Worm (Caenorhabditis elegans) whole organism, L3 larva: ENCODE measurements around the gene frpr-6.

Experiments used
- aly-2 ChIP-seq: fragments of 150-350 bp; optimal IDR thresholded peaks from 2 replicates; lab custom pipeline; 2014; ENCODE audit warnings: missing biosample characterization, missing genetic modification characterization
- ama-1 ChIP-seq: fragments of 150-350 bp; optimal IDR thresholded peaks from 2 replicates; lab custom pipeline; 2018
- ceh-28 ChIP-seq: fragments of 150-350 bp; optimal IDR thresholded peaks from 2 replicates; lab custom pipeline; 2014; ENCODE audit warnings: missing biosample characterization, missing genetic modification reagents, missing genetic modification characterization
- ceh-9 ChIP-seq: sonication (generic microtip); optimal IDR thresholded peaks from 2 replicates; lab custom pipeline; 2018; ENCODE audit warnings: missing biosample characterization, missing genetic modification characterization
- elt-1 ChIP-seq: fragments of 150-350 bp; optimal IDR thresholded peaks from 2 replicates; lab custom pipeline; 2014; ENCODE audit warnings: missing biosample characterization, missing genetic modification characterization
- elt-2 ChIP-seq: sonication (generic microtip); optimal IDR thresholded peaks from 2 replicates; lab custom pipeline; 2016; ENCODE audit warnings: missing genetic modification reagents, mild to moderate bottlenecking, missing genetic modification characterization, missing compliant biosample characterization
- fkh-10 ChIP-seq: sonication (generic microtip); optimal IDR thresholded peaks from 2 replicates; lab custom pipeline; 2017; ENCODE audit warnings: missing biosample characterization, missing genetic modification reagents, missing genetic modification characterization
- fkh-2 ChIP-seq: fragments of 150-350 bp; optimal IDR thresholded peaks from 2 replicates; lab custom pipeline; 2014; ENCODE audit warnings: missing biosample characterization, missing genetic modification reagents, missing genetic modification characterization
- fos-1 ChIP-seq: fragments of 150-350 bp; optimal IDR thresholded peaks from 2 replicates; lab custom pipeline; 2014; ENCODE audit warnings: missing biosample characterization, missing genetic modification characterization
- hmg-11 ChIP-seq: sonication (generic microtip); optimal IDR thresholded peaks from 2 replicates; lab custom pipeline; 2016; ENCODE audit warnings: missing genetic modification characterization, missing compliant biosample characterization
- mdl-1 ChIP-seq: fragments of 150-350 bp; optimal IDR thresholded peaks from 2 replicates; lab custom pipeline; 2014; ENCODE audit warnings: missing biosample characterization, missing genetic modification characterization
- mml-1 ChIP-seq: fragments of 150-350 bp; sonication (generic microtip); optimal IDR thresholded peaks from 3 replicates; lab custom pipeline; 2014; ENCODE audit warnings: missing biosample characterization, missing genetic modification characterization
- nfya-1 ChIP-seq: sonication (generic microtip); optimal IDR thresholded peaks from 2 replicates; lab custom pipeline; 2017; ENCODE audit warnings: missing genetic modification characterization, mild to moderate bottlenecking, missing compliant biosample characterization, antibody characterized with exemption, moderate library complexity; ENCODE audit not compliant: insufficient read depth
- nhr-11 ChIP-seq: fragments of 150-350 bp; optimal IDR thresholded peaks from 2 replicates; lab custom pipeline; 2014; ENCODE audit warnings: missing biosample characterization, missing genetic modification characterization
- nhr-23 ChIP-seq: fragments of 150-350 bp; optimal IDR thresholded peaks from 2 replicates; lab custom pipeline; 2014; ENCODE audit warnings: missing biosample characterization, missing genetic modification reagents, missing genetic modification characterization
- nhr-237 ChIP-seq: fragments of 150-350 bp; optimal IDR thresholded peaks from 2 replicates; lab custom pipeline; 2014; ENCODE audit warnings: missing biosample characterization, missing genetic modification characterization
- nhr-25 ChIP-seq: sonication (generic microtip); optimal IDR thresholded peaks from 2 replicates; lab custom pipeline; 2017; ENCODE audit warnings: missing biosample characterization, missing genetic modification characterization
- nhr-43 ChIP-seq: sonication (generic microtip); optimal IDR thresholded peaks from 2 replicates; lab custom pipeline; 2016; ENCODE audit warnings: mild to moderate bottlenecking, missing genetic modification characterization, missing compliant biosample characterization; ENCODE audit not compliant: poor library complexity, severe bottlenecking
- nhr-67 ChIP-seq: fragments of 150-350 bp; optimal IDR thresholded peaks from 2 replicates; lab custom pipeline; 2014; ENCODE audit warnings: missing biosample characterization, missing genetic modification characterization
- nhr-76 ChIP-seq: fragments of 150-350 bp; sonication (generic microtip); optimal IDR thresholded peaks from 5 replicates; lab custom pipeline; 2014; ENCODE audit warnings: missing biosample characterization, missing genetic modification characterization
- pha-4 ChIP-seq: fragments of 150-350 bp; optimal IDR thresholded peaks from 2 replicates; lab custom pipeline; 2014; ENCODE audit warnings: missing biosample characterization, missing genetic modification reagents, missing genetic modification characterization
- pqm-1 ChIP-seq: fragments of 150-350 bp; optimal IDR thresholded peaks from 2 replicates; lab custom pipeline; 2017; ENCODE audit warnings: missing biosample characterization, missing genetic modification characterization, inconsistent platforms
- skn-1 ChIP-seq: fragments of 150-350 bp; optimal IDR thresholded peaks from 2 replicates; lab custom pipeline; 2014; ENCODE audit warnings: missing biosample characterization, missing genetic modification characterization
- snpc-4 ChIP-seq: fragments of 150-350 bp; optimal IDR thresholded peaks from 2 replicates; lab custom pipeline; 2014; ENCODE audit warnings: missing biosample characterization, missing genetic modification characterization
- tbx-2 ChIP-seq: sonication (generic microtip); optimal IDR thresholded peaks from 2 replicates; lab custom pipeline; 2016; ENCODE audit warnings: mild to moderate bottlenecking, missing genetic modification characterization, missing compliant biosample characterization
- unc-39 ChIP-seq: sonication (generic microtip); optimal IDR thresholded peaks from 4 replicates; lab custom pipeline; 2017; ENCODE audit warnings: missing biosample characterization, missing genetic modification characterization
- unc-62 ChIP-seq: fragments of 150-350 bp; sonication (generic microtip); optimal IDR thresholded peaks from 4 replicates; lab custom pipeline; 2014; ENCODE audit warnings: missing biosample characterization, missing genetic modification reagents, missing genetic modification characterization
- zag-1 ChIP-seq: fragments of 150-350 bp; optimal IDR thresholded peaks from 2 replicates; lab custom pipeline; 2014; ENCODE audit warnings: missing biosample characterization, missing genetic modification characterization
- ztf-11 ChIP-seq: fragments of 150-350 bp; optimal IDR thresholded peaks from 2 replicates; lab custom pipeline; 2014; ENCODE audit warnings: missing biosample characterization, missing genetic modification characterization

The frpr-6 gene

ce11 chrV:9101062-9101461 is at the start of gene frpr-6:
frpr-6 (minus strand) TSS chrV:9101162.
- TF ChIP-seq mdl-1 (no peak), unc-62 (GFP tag; lab: Kevin White, UChicago) (no peak), aly-2 (tag; lab: Kevin White, UChicago) (no peak), tbx-2 (tag; lab: Kevin White, UChicago) (no peak)

- no peak for TF ChIP-seq zag-1 (tag; lab: Kevin White, UChicago)
- TF ChIP-seq snpc-4 (tag; lab: Kevin White, UChicago) = no peak
- no peak for TF ChIP-seq nhr-11
- no peak for TF ChIP-seq skn-1 (tag; lab: Kevin White, UChicago)
- no peak for TF ChIP-seq fkh-10
- TF ChIP-seq pqm-1 (tag; lab: Kevin White, UChicago) = no peak
- no peak for TF ChIP-seq fos-1 (tag; lab: Kevin White, UChicago)
- no peak for TF ChIP-seq elt-2 (tag; lab: Kevin White, UChicago)
- no peak for TF ChIP-seq ceh-9 (tag; lab: Kevin White, UChicago)
- no peak for TF ChIP-seq mdl-1
- TF ChIP-seq nhr-76 (tag; lab: Kevin White, UChicago) = no peak
- no peak for TF ChIP-seq pha-4 (tag; lab: Kevin White, UChicago)
Observed at ce11 chrV:9148151-9148550, 47.2 kb upstream of the frpr-6 start.

- no peak for TF ChIP-seq nhr-237 (tag; lab: Kevin White, UChicago)
- peak; percentile 47 for TF ChIP-seq nhr-23 (tag; lab: Kevin White, UChicago)
- TF ChIP-seq nhr-43 (tag; lab: Kevin White, UChicago) = peak; percentile 76
- no peak for TF ChIP-seq ceh-28
- TF ChIP-seq elt-2 (tag; lab: Kevin White, UChicago) = peak; percentile 34
- peak; percentile 51 for TF ChIP-seq elt-1
- peak; percentile 67 for TF ChIP-seq nhr-25 (tag; lab: Kevin White, UChicago)
- TF ChIP-seq nfya-1 (tag; lab: Kevin White, UChicago) = peak; percentile 6
Observed at ce11 chrV:9146849-9147557, 46.0 kb upstream of the frpr-6 start, which contains the start of gene spl-2. spl-2 (minus strand) TSS chrV:9146899.

ce11 chrV:9146196-9146595 is 45.2 kb upstream of the frpr-6 start:
- no peak for TF ChIP-seq ama-1 (lab: Kevin White, UChicago)
- TF ChIP-seq pqm-1 (tag; lab: Kevin White, UChicago) = peak; percentile 13
- peak; percentile 68 for TF ChIP-seq elt-2 (tag; lab: Kevin White, UChicago)

ce11 chrV:9143896-9144295 is 42.9 kb upstream of the frpr-6 start:
- peak; percentile 25 for TF ChIP-seq nhr-25 (tag; lab: Kevin White, UChicago)
- TF ChIP-seq nhr-23 (tag; lab: Kevin White, UChicago) = peak; percentile 5
- no peak for TF ChIP-seq zag-1 (tag; lab: Kevin White, UChicago)

ce11 chrV:9141297-9141696 is 40.3 kb upstream of the frpr-6 start, which contains the start of gene pitr-3:
pitr-3 (minus strand) TSS chrV:9141397.
- no peak for TF ChIP-seq ztf-11 (tag; lab: Kevin White, UChicago)

ce11 chrV:9137618-9138017 is 36.7 kb upstream of the frpr-6 start, which contains the start of gene pitr-2:
pitr-2 (minus strand) TSS chrV:9137718.
- TF ChIP-seq unc-39 (tag; lab: Kevin White, UChicago) (no peak), fkh-2 (tag; lab: Kevin White, UChicago) (no peak), mml-1 (no peak), nhr-76 (tag; lab: Kevin White, UChicago) (no peak), fkh-10 (no peak), nhr-67 (tag; lab: Kevin White, UChicago) (no peak), pqm-1 (tag; lab: Kevin White, UChicago) (no peak), hmg-11 (tag; lab: Kevin White, UChicago) (no peak), nhr-43 (tag; lab: Kevin White, UChicago) (no peak)
- TF ChIP-seq, all 47 proteins: peak for 0
